Fruit fly (Drosophila melanogaster) whole organism, wandering third instar larva: ENCODE results near the gene Polr3G.

Experiments
- Abd-B ChIP-seq: fragments of >200 bp; optimal IDR thresholded peaks from 2 replicates; lab custom pipeline; 2017; ENCODE audit warnings: missing biosample characterization, missing genetic modification characterization
- CG32264 ChIP-seq: fragments of 200-800 bp; sonication (Bioruptor generic); optimal IDR thresholded peaks from 2 replicates; lab custom pipeline; 2016; ENCODE audit warnings: missing biosample characterization, missing genetic modification characterization
- CG9705 ChIP-seq: fragments of 200-800 bp; sonication (Bioruptor generic); optimal IDR thresholded peaks from 2 replicates; lab custom pipeline; 2018; ENCODE audit warnings: missing biosample characterization, mild to moderate bottlenecking, missing genetic modification characterization
- CrebA ChIP-seq: fragments of 200-800 bp; sonication (Bioruptor generic); optimal IDR thresholded peaks from 2 replicates; lab custom pipeline; 2016; ENCODE audit warnings: missing biosample characterization, mild to moderate bottlenecking, missing genetic modification characterization, borderline replicate concordance
- Dfd ChIP-seq: fragments of >200 bp; optimal IDR thresholded peaks from 2 replicates; lab custom pipeline; 2017; ENCODE audit warnings: missing biosample characterization, missing genetic modification characterization
- Dif ChIP-seq: fragments of 200-275, 200-300 bp; sonication (Bioruptor generic); optimal IDR thresholded peaks from 2 replicates; lab custom pipeline; 2018; ENCODE audit warnings: missing biosample characterization, missing genetic modification characterization; ENCODE audit not compliant: partially characterized antibody
- GATAd ChIP-seq: sonication (Bioruptor generic); optimal IDR thresholded peaks from 2 replicates; lab custom pipeline; 2016; ENCODE audit warnings: missing biosample characterization, missing genetic modification characterization
- HLH106 ChIP-seq: fragments of 200-800 bp; optimal IDR thresholded peaks from 3 replicates; lab custom pipeline; 2019; ENCODE audit warnings: missing biosample characterization, mild to moderate bottlenecking, missing genetic modification characterization, moderate library complexity
- Hnf4 ChIP-seq: fragments of 200-800 bp; sonication (Bioruptor generic); optimal IDR thresholded peaks from 2 replicates; lab custom pipeline; 2016; ENCODE audit warnings: missing biosample characterization, mild to moderate bottlenecking, missing genetic modification characterization
- Hr78 ChIP-seq: fragments of >200 bp; optimal IDR thresholded peaks from 2 replicates; lab custom pipeline; 2017; ENCODE audit warnings: missing biosample characterization, missing genetic modification characterization
- Hr83 ChIP-seq: fragments of 200-300 bp; sonication (Bioruptor generic); optimal IDR thresholded peaks from 2 replicates; lab custom pipeline; 2016; ENCODE audit warnings: missing biosample characterization, mild to moderate bottlenecking, missing genetic modification characterization, moderate library complexity; ENCODE audit not compliant: poor library complexity, severe bottlenecking
- Jra ChIP-seq: sonication (Bioruptor generic); optimal IDR thresholded peaks from 2 replicates; lab custom pipeline; 2016; ENCODE audit warnings: missing biosample characterization, missing genetic modification characterization
- Mio ChIP-seq: sonication (Bioruptor generic); optimal IDR thresholded peaks from 2 replicates; lab custom pipeline; 2016; ENCODE audit warnings: missing biosample characterization, missing genetic modification characterization
- Myc ChIP-seq: fragments of >200 bp; optimal IDR thresholded peaks from 2 replicates; lab custom pipeline; 2017
- N ChIP-seq: fragments of >200 bp; optimal IDR thresholded peaks from 2 replicates; lab custom pipeline; 2018; ENCODE audit warnings: missing biosample characterization, missing external identifiers, missing genetic modification characterization
- OdsH ChIP-seq: fragments of 200-800 bp; sonication (Bioruptor generic); optimal IDR thresholded peaks from 2 replicates; lab custom pipeline; 2016; ENCODE audit warnings: missing biosample characterization, mild to moderate bottlenecking, missing genetic modification characterization
- Rel ChIP-seq, 2 experiments: fragments of 200-800 bp; sonication (Bioruptor generic) in 1 of 2; optimal IDR thresholded peaks; 2 replicates in 1 of 2; 3 replicates in 1 of 2; lab custom pipeline; 2016 to 2019; ENCODE audit warnings: mild to moderate bottlenecking in 2 of 2, missing biosample characterization in 2 of 2, missing genetic modification characterization in 2 of 2, moderate library complexity in 1 of 2
- Sp1 ChIP-seq: fragments of 200-800 bp; sonication (Bioruptor generic); optimal IDR thresholded peaks from 3 replicates; lab custom pipeline; 2019; ENCODE audit warnings: missing biosample characterization, mild to moderate bottlenecking, missing genetic modification characterization, moderate library complexity
- Vsx2 ChIP-seq: fragments of 200-300, 225-300 bp; sonication (Bioruptor generic); optimal IDR thresholded peaks from 2 replicates; lab custom pipeline; 2018; ENCODE audit warnings: missing biosample characterization, missing genetic modification characterization; ENCODE audit not compliant: partially characterized antibody
- br ChIP-seq: fragments of 200-800 bp; sonication (Bioruptor generic); optimal IDR thresholded peaks from 2 replicates; lab custom pipeline; 2016; ENCODE audit warnings: missing biosample characterization, missing genetic modification characterization
- brk ChIP-seq: fragments of 200-800 bp; sonication (Bioruptor generic); optimal IDR thresholded peaks from 2 replicates; lab custom pipeline; 2016; ENCODE audit warnings: missing biosample characterization, mild to moderate bottlenecking, missing genetic modification characterization
- dl ChIP-seq, 2 experiments: fragments of 175-275, 200-275 bp in 1 of 2; fragments of 200-275 bp in 1 of 2; sonication (Bioruptor generic); optimal IDR thresholded peaks; lab custom pipeline; 2018; ENCODE audit warnings: mild to moderate bottlenecking in 2 of 2, missing biosample characterization in 2 of 2, missing genetic modification characterization in 2 of 2, moderate library complexity in 2 of 2; ENCODE audit not compliant: partially characterized antibody in 2 of 2, insufficient read depth in 1 of 2
- dmrt93B ChIP-seq: fragments of 200-800 bp; sonication (Bioruptor generic); optimal IDR thresholded peaks from 2 replicates; lab custom pipeline; 2018; ENCODE audit warnings: missing biosample characterization, mild to moderate bottlenecking, missing genetic modification characterization
- dsf ChIP-seq: sonication (Bioruptor generic); optimal IDR thresholded peaks from 2 replicates; lab custom pipeline; 2016; ENCODE audit warnings: missing biosample characterization, missing genetic modification characterization, borderline replicate concordance
- ey ChIP-seq: fragments of 200-800 bp; sonication (Bioruptor generic); optimal IDR thresholded peaks from 2 replicates; lab custom pipeline; 2016; ENCODE audit warnings: missing biosample characterization, missing genetic modification characterization
- foxo ChIP-seq, 2 experiments: fragments of 200-800 bp; sonication (Bioruptor generic); optimal IDR thresholded peaks; 2 replicates in 1 of 2; 3 replicates in 1 of 2; lab custom pipeline; 2016 to 2017; ENCODE audit warnings: missing biosample characterization in 2 of 2, missing genetic modification characterization in 2 of 2
- fru ChIP-seq: fragments of 200-800 bp; sonication (Bioruptor generic); optimal IDR thresholded peaks from 3 replicates; lab custom pipeline; 2016; ENCODE audit warnings: missing biosample characterization, mild to moderate bottlenecking, missing genetic modification characterization
- h ChIP-seq: fragments of 200-800 bp; sonication (Bioruptor generic); optimal IDR thresholded peaks from 3 replicates; lab custom pipeline; 2016; ENCODE audit warnings: missing biosample characterization, mild to moderate bottlenecking, missing genetic modification characterization
- jim ChIP-seq: fragments of 175-275, 200-325 bp; sonication (Bioruptor generic); optimal IDR thresholded peaks from 2 replicates; lab custom pipeline; 2016; ENCODE audit warnings: missing biosample characterization, mild to moderate bottlenecking, missing genetic modification characterization
- lola ChIP-seq: fragments of >200 bp; optimal IDR thresholded peaks from 2 replicates; lab custom pipeline; 2017; ENCODE audit warnings: missing biosample characterization, missing genetic modification characterization
- pan ChIP-seq: fragments of >200 bp; optimal IDR thresholded peaks from 2 replicates; lab custom pipeline; 2017
- psq ChIP-seq: fragments of 200-800 bp; sonication (Bioruptor generic); optimal IDR thresholded peaks from 3 replicates; lab custom pipeline; 2017; ENCODE audit warnings: missing biosample characterization, mild to moderate bottlenecking, missing genetic modification characterization, moderate library complexity
- rgr ChIP-seq: fragments of 200-800 bp; sonication (Bioruptor generic); optimal IDR thresholded peaks from 3 replicates; lab custom pipeline; 2016; ENCODE audit warnings: missing biosample characterization, mild to moderate bottlenecking, missing genetic modification characterization
- sage ChIP-seq: fragments of 200-800 bp; sonication (Bioruptor generic); optimal IDR thresholded peaks from 2 replicates; lab custom pipeline; 2016; ENCODE audit warnings: missing biosample characterization, mild to moderate bottlenecking, missing genetic modification characterization
- sv ChIP-seq: fragments of 200-800 bp; sonication (Bioruptor generic); optimal IDR thresholded peaks from 3 replicates; lab custom pipeline; 2016; ENCODE audit warnings: missing biosample characterization, missing genetic modification characterization
- tai ChIP-seq: sonication (Bioruptor generic); optimal IDR thresholded peaks from 2 replicates; lab custom pipeline; 2016; ENCODE audit warnings: missing biosample characterization, missing genetic modification characterization
- usp ChIP-seq: fragments of >200 bp; optimal IDR thresholded peaks from 2 replicates; lab custom pipeline; 2017; ENCODE audit warnings: missing biosample characterization, missing genetic modification characterization
- woc ChIP-seq: sonication (Bioruptor generic); optimal IDR thresholded peaks from 2 replicates; lab custom pipeline; 2016; ENCODE audit warnings: missing biosample characterization, mild to moderate bottlenecking, missing genetic modification characterization

Gene Polr3G

dm6 chr3L:17433555-17433954, 6.6 kb upstream of the Polr3G start, which contains the start of the genes Coq4 and CG32176:
TSS of gene Coq4 (minus strand) at chr3L:17433621.
TSS of gene CG32176 (plus strand) at chr3L:17433868.
- TF ChIP-seq CG9705 (GFP tag; lab: Kevin White, UChicago) (peak; percentile 95), sv (peak; percentile 99), CrebA (GFP tag; lab: Kevin White, UChicago) (no peak), psq (GFP tag; lab: Kevin White, UChicago) (peak; percentile 92), tai (GFP tag; lab: Kevin White, UChicago) (peak; percentile 97), OdsH (GFP tag; lab: Kevin White, UChicago) (peak; percentile 96), CG32264 (GFP tag; lab: Kevin White, UChicago) (peak; percentile 94), Hnf4 (peak; percentile 98), sage (peak; percentile 88), Myc (lab: Kevin White, UChicago) (no peak), dmrt93B (GFP tag; lab: Kevin White, UChicago) (peak; percentile 92), Vsx2 (no peak), br (peak; percentile 98), h (GFP tag; lab: Kevin White, UChicago) (peak; percentile 98), Mio (GFP tag; lab: Kevin White, UChicago) (peak; percentile 82), N (GFP tag; lab: Kevin White, UChicago) (no peak), pan (lab: Kevin White, UChicago) (no peak), Dfd (GFP tag; lab: Kevin White, UChicago) (no peak), dsf (GFP tag; lab: Kevin White, UChicago) (peak; percentile 95), dl (GFP tag; optimal IDR thresholded peaks at IDR 0.05; lab: Kevin White, UChicago; ENCODE audit: insufficient read depth in 1 of 2, partially characterized antibody in 2 of 2) (no peak), Rel (GFP tag; optimal IDR thresholded peaks at IDR 0.05; lab: Kevin White, UChicago) (peak; percentile 42), Rel (tag; optimal IDR thresholded peaks at IDR 0.05; lab: Kevin White, UChicago) (peak; percentile 82), HLH106 (tag; lab: Kevin White, UChicago) (peak; percentile 97), ey (GFP tag; lab: Kevin White, UChicago) (peak; percentile 98), lola (GFP tag; lab: Kevin White, UChicago) (no peak), Jra (GFP tag; lab: Kevin White, UChicago) (peak; percentile 96), GATAd (GFP tag; lab: Kevin White, UChicago) (peak; percentile 96), rgr (GFP tag; lab: Kevin White, UChicago) (peak; percentile 99), brk (peak; percentile 95), Dif (GFP tag; lab: Kevin White, UChicago) (no peak), woc (GFP tag; lab: Kevin White, UChicago) (peak; percentile 96), fru (peak; percentile 97), Hr83 (GFP tag; lab: Kevin White, UChicago) (peak; percentile 91), jim (GFP tag; lab: Kevin White, UChicago) (peak; percentile 46), foxo (GFP tag; optimal IDR thresholded peaks at IDR 0.05; lab: Kevin White, UChicago) (peak; percentile 90 to 99), usp (no peak), Abd-B (no peak), Hr78 (GFP tag; lab: Kevin White, UChicago) (no peak), Sp1 (GFP tag; lab: Kevin White, UChicago) (peak; percentile 94)

dm6 chr3L:17432947-17433346, 6.0 kb upstream of the Polr3G start, which contains the start of gene frc:
TSS of gene frc (minus strand) at chr3L:17433190.
- no peak for TF ChIP-seq Rel (GFP tag; optimal IDR thresholded peaks at IDR 0.05; lab: Kevin White, UChicago)
- peak; percentile 5 for TF ChIP-seq Rel (tag; optimal IDR thresholded peaks at IDR 0.05; lab: Kevin White, UChicago)
- no peak for TF ChIP-seq Dif (GFP tag; lab: Kevin White, UChicago)
